Fruit fly (Drosophila melanogaster): ENCODE data around the gene CG10513.

dm6 chr3R:25285173-25285572 lies 8.2 kb upstream of the CG10513 start, which contains the start of gene CG31104:
- TF ChIP-seq Clk (GFP tag; optimal IDR thresholded peaks at IDR 0.05) (no peak), CG11617 (GFP tag; optimal IDR thresholded peaks at IDR 0.05) (no peak), Crg-1 (GFP tag; optimal IDR thresholded peaks at IDR 0.05) (no peak), tj (GFP tag; optimal IDR thresholded peaks at IDR 0.05) (no peak), kay (GFP tag; ENCODE audit: borderline replicate concordance) (peak; percentile 87), cic (GFP tag; optimal IDR thresholded peaks at IDR 0.05) (no peak), cnc (optimal IDR thresholded peaks at IDR 0.05) (no peak), CG7101 (tag; optimal IDR thresholded peaks at IDR 0.05) (no peak), Hr96 (GFP tag; optimal IDR thresholded peaks at IDR 0.05) (no peak)

Measured in whole organism, adult.